Fruit fly (Drosophila melanogaster) whole organism, prepupa: ENCODE results near the gene Sr-CIV.
A peak's percentile ranks its signal among the peaks of the same experiment; 100 is the strongest.

ENCODE experiments used
- Blimp-1 ChIP-seq: fragments of 200-800 bp; sonication (Bioruptor generic); optimal IDR thresholded peaks from 3 replicates; lab custom pipeline; 2017; ENCODE audit warnings: missing biosample characterization, missing genetic modification characterization, mild to moderate bottlenecking, moderate library complexity, missing genetic modification reagents
- CG10631 ChIP-seq: fragments of 200-800 bp; sonication (Bioruptor generic); optimal IDR thresholded peaks from 2 replicates; lab custom pipeline; 2016; ENCODE audit warnings: missing biosample characterization, missing genetic modification characterization
- CG10669 ChIP-seq: fragments of 200-800 bp; sonication (Bioruptor generic); optimal IDR thresholded peaks from 3 replicates; lab custom pipeline; 2018; ENCODE audit warnings: missing biosample characterization, mild to moderate bottlenecking, missing genetic modification characterization, moderate library complexity
- CG11294 ChIP-seq: fragments of 200-800 bp; sonication (Bioruptor generic); IDR thresholded peaks from 2 replicates; pipeline ENCODE4 v1.3.6; 2022; ENCODE audit warnings: missing biosample characterization, missing genetic modification characterization
- CG11762 ChIP-seq: fragments of 200-800 bp; sonication (Bioruptor generic); optimal IDR thresholded peaks from 3 replicates; lab custom pipeline; 2016; ENCODE audit warnings: missing biosample characterization, missing genetic modification characterization; ENCODE audit not compliant: insufficient read depth
- CG11902 ChIP-seq: fragments of 200-800 bp; sonication (Bioruptor generic); optimal IDR thresholded peaks from 3 replicates; lab custom pipeline; 2016; ENCODE audit warnings: missing biosample characterization, missing genetic modification characterization
- CG15336 ChIP-seq: fragments of 200-800 bp; sonication (Bioruptor generic); IDR thresholded peaks from 2 replicates; pipeline ENCODE4 v1.3.6; 2022; ENCODE audit warnings: missing biosample characterization, missing genetic modification characterization
- CG1621 ChIP-seq: fragments of 200-800 bp; sonication (Bioruptor generic); optimal IDR thresholded peaks from 3 replicates; lab custom pipeline; 2018; ENCODE audit warnings: missing biosample characterization, mild to moderate bottlenecking, missing genetic modification characterization
- CG3032 ChIP-seq: fragments of 200-800 bp; optimal IDR thresholded peaks from 2 replicates; lab custom pipeline; 2019; ENCODE audit warnings: missing biosample characterization, mild to moderate bottlenecking, missing genetic modification characterization, moderate library complexity
- CG32006 ChIP-seq: fragments of 200-800 bp; sonication (Bioruptor generic); optimal IDR thresholded peaks from 3 replicates; lab custom pipeline; 2017; ENCODE audit warnings: missing biosample characterization, mild to moderate bottlenecking, missing genetic modification characterization
- CG34406 ChIP-seq: fragments of 200-800 bp; sonication (Bioruptor generic); optimal IDR thresholded peaks from 3 replicates; lab custom pipeline; 2016; ENCODE audit warnings: missing biosample characterization, missing genetic modification characterization
- CG3919 ChIP-seq: fragments of 200-800 bp; sonication (Bioruptor generic); optimal IDR thresholded peaks from 3 replicates; lab custom pipeline; 2016; ENCODE audit warnings: missing biosample characterization, missing genetic modification characterization
- CG4318 ChIP-seq: fragments of 200-800 bp; sonication (Bioruptor generic); optimal IDR thresholded peaks from 3 replicates; lab custom pipeline; 2017; ENCODE audit warnings: missing biosample characterization, mild to moderate bottlenecking, missing genetic modification characterization
- CG6276 ChIP-seq: fragments of 200-800 bp; sonication (Bioruptor generic); optimal IDR thresholded peaks from 2 replicates; lab custom pipeline; 2017; ENCODE audit warnings: missing biosample characterization, mild to moderate bottlenecking, missing genetic modification characterization
- CG6808 ChIP-seq: fragments of 200-800 bp; sonication (Bioruptor generic); optimal IDR thresholded peaks from 3 replicates; lab custom pipeline; 2017; ENCODE audit warnings: missing biosample characterization, missing genetic modification characterization, mild to moderate bottlenecking, moderate library complexity, missing genetic modification reagents
- CG6854 ChIP-seq: fragments of 200-800 bp; sonication (Bioruptor generic); optimal IDR thresholded peaks from 2 replicates; lab custom pipeline; 2017; ENCODE audit warnings: missing biosample characterization, mild to moderate bottlenecking, missing genetic modification characterization
- CG8319 ChIP-seq: fragments of 200-800 bp; sonication (Bioruptor generic); optimal IDR thresholded peaks from 3 replicates; lab custom pipeline; 2016; ENCODE audit warnings: missing biosample characterization, missing genetic modification characterization
- CG8632 ChIP-seq: fragments of 200-800 bp; sonication (Bioruptor generic); optimal IDR thresholded peaks from 3 replicates; lab custom pipeline; 2016; ENCODE audit warnings: missing biosample characterization, missing genetic modification characterization
- Eip75B ChIP-seq: fragments of 200-800 bp; sonication (Bioruptor generic); optimal IDR thresholded peaks from 3 replicates; lab custom pipeline; 2016; ENCODE audit warnings: missing biosample characterization, missing genetic modification characterization
- Eip78C ChIP-seq: fragments of 200-800 bp; sonication (Bioruptor generic); peaks from one replicate; lab custom pipeline; 2016; ENCODE audit warnings: missing biosample characterization, missing genetic modification characterization
- Eip93F ChIP-seq: fragments of 200-800 bp; sonication (Bioruptor generic); optimal IDR thresholded peaks from 2 replicates; lab custom pipeline; 2016; ENCODE audit warnings: missing biosample characterization, mild to moderate bottlenecking, missing genetic modification characterization
- Ets21C ChIP-seq: fragments of 200-800 bp; sonication (Bioruptor generic); optimal IDR thresholded peaks from 3 replicates; lab custom pipeline; 2016; ENCODE audit warnings: missing biosample characterization, missing genetic modification characterization
- Gug ChIP-seq: fragments of 200-800 bp; sonication (Bioruptor generic); IDR thresholded peaks from 2 replicates; pipeline ENCODE4 v1.3.6; 2022; ENCODE audit warnings: missing biosample characterization, missing genetic modification characterization
- Hr39 ChIP-seq: fragments of 200-800 bp; sonication (Bioruptor generic); optimal IDR thresholded peaks from 2 replicates; lab custom pipeline; 2016; ENCODE audit warnings: missing biosample characterization, missing genetic modification characterization
- Lpt ChIP-seq: fragments of 200-800 bp; sonication (Bioruptor generic); optimal IDR thresholded peaks from 3 replicates; lab custom pipeline; 2016; ENCODE audit warnings: missing biosample characterization, missing genetic modification characterization
- Smox ChIP-seq: fragments of 200-800 bp; sonication (Bioruptor generic); optimal IDR thresholded peaks from 3 replicates; lab custom pipeline; 2016; ENCODE audit warnings: missing biosample characterization, missing genetic modification characterization
- Sox102F ChIP-seq: fragments of 200-800 bp; sonication (Bioruptor generic); optimal IDR thresholded peaks from 2 replicates; lab custom pipeline; 2016; ENCODE audit warnings: missing biosample characterization, mild to moderate bottlenecking, missing genetic modification characterization
- Sox15 ChIP-seq: fragments of 200-800 bp; sonication (Bioruptor generic); optimal IDR thresholded peaks from 3 replicates; lab custom pipeline; 2016; ENCODE audit warnings: missing biosample characterization, missing genetic modification characterization
- fd59A ChIP-seq: fragments of 200-800 bp; sonication (Bioruptor generic); optimal IDR thresholded peaks from 2 replicates; lab custom pipeline; 2017; ENCODE audit warnings: missing biosample characterization, mild to moderate bottlenecking, missing genetic modification characterization, missing genetic modification reagents
- fkh ChIP-seq: fragments of 200-800 bp; sonication (Bioruptor generic); optimal IDR thresholded peaks from 3 replicates; lab custom pipeline; 2017; ENCODE audit warnings: missing biosample characterization, mild to moderate bottlenecking, missing genetic modification characterization, moderate library complexity
- pdm3 ChIP-seq: fragments of 200-800 bp; sonication (Bioruptor generic); optimal IDR thresholded peaks from 3 replicates; lab custom pipeline; 2016; ENCODE audit warnings: missing biosample characterization, missing genetic modification characterization
- salr ChIP-seq, 2 experiments: fragments of 200-800 bp; sonication (Bioruptor generic); optimal IDR thresholded peaks; 3 replicates each; lab custom pipeline; 2016 to 2018; ENCODE audit warnings: missing biosample characterization in 2 of 2, missing genetic modification characterization in 2 of 2, mild to moderate bottlenecking in 1 of 2
- svp ChIP-seq: fragments of 200-800 bp; sonication (Bioruptor generic); peaks from one replicate; lab custom pipeline; 2016; ENCODE audit warnings: missing biosample characterization, missing genetic modification characterization
- topi ChIP-seq: fragments of 200-800 bp; sonication (Bioruptor generic); optimal IDR thresholded peaks from 3 replicates; lab custom pipeline; 2016; ENCODE audit warnings: missing biosample characterization, missing genetic modification characterization
- vri ChIP-seq: fragments of 200-800 bp; sonication (Bioruptor generic); optimal IDR thresholded peaks from 3 replicates; lab custom pipeline; 2016; ENCODE audit warnings: missing biosample characterization, mild to moderate bottlenecking, missing genetic modification characterization

Gene Sr-CIV

DNA sequence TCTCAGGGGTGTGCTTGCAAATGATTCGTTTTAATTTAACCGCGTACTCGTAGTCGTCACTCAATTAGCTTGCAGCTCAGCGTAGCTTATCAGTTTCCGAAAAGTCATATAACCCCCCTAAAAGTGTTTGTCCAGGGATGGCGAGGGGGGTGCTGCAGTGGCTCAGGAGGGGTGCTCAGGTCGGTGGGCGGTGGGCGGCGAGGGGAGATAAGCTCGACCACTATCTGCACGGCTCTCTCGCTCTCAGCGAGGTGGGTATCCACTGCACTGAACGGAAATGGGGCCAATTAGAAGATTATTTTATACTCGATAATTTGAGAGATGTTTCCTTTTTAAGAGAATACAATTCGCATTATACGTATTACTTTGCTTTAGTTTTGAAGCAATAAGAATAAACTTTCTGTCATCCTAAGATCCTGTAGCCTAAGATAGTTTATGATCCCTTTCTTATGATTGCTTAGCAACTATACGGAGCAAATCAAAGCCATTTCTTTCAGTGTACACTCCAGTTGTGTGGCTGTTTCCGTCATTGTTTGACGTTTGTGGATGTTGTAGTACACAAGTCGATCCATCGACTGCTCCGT is 49.4 kb upstream of the Sr-CIV start (continued):
- TF ChIP-seq CG8632 (GFP tag; lab: Kevin White, UChicago), result peak; percentile 5
- peak; percentile 50 for TF ChIP-seq CG3032 (tag; lab: Kevin White, UChicago)
- TF ChIP-seq svp (GFP tag; lab: Kevin White, UChicago), result peak; percentile 87
- no peak for TF ChIP-seq CG6808
- peak; percentile 70 for TF ChIP-seq Eip78C (GFP tag; lab: Kevin White, UChicago)
- peak; percentile 30 for TF ChIP-seq Sox15
- peak; percentile 27 for TF ChIP-seq vri
- peak; percentile 35 for TF ChIP-seq Blimp-1 (GFP tag; lab: Kevin White, UChicago)
- TF ChIP-seq Eip93F, result no peak
- peak; percentile 60 for TF ChIP-seq CG32006 (GFP tag; lab: Kevin White, UChicago)
- peak; percentile 76 for TF ChIP-seq fkh (GFP tag; lab: Kevin White, UChicago)
- peak; percentile 40 for TF ChIP-seq Ets21C (GFP tag; lab: Kevin White, UChicago)
- peak; percentile 26 for TF ChIP-seq CG34406
- TF ChIP-seq Eip75B (GFP tag; lab: Kevin White, UChicago), result peak; percentile 6
- TF ChIP-seq salr (GFP tag; optimal IDR thresholded peaks at IDR 0.05; lab: Kevin White, UChicago), result no peak
- TF ChIP-seq CG4318, result peak; percentile 5

DNA sequence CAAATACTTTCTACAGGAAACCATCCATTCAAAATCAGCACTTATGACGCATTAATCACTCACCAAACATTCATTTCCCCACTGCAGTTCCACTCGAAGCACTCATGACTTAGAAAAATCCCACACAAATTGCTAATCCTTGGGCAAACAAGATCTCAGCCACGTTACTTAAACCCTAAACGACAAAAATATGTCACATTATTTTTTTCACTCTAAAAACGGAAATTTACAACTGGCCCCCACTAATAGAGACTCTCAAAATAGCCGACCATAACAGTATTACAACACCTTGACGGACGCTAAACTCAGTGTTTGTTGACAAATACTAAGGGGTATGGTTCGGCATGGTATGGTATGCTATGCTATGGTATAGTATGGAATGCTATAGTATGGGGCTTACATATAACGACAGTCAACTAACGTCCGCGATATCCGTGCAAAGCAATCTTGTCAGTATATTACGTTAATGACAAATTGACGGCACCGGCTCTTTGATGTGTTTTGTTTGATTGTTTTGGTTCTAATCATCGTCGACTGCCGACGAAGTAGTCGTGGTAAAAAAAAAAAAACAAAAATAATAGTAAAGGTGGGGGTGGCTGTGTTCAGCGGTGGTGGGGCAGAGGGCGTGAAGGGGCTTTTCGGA is 48.8 kb upstream of the Sr-CIV start:
- TF ChIP-seq CG6854 (GFP tag; lab: Kevin White, UChicago) (no peak), CG10669 (no peak), CG1621 (tag; lab: Kevin White, UChicago) (no peak), Sox102F (no peak), CG4318 (no peak), svp (GFP tag; lab: Kevin White, UChicago) (no peak), vri (no peak), Hr39 (GFP tag; lab: Kevin White, UChicago) (no peak), CG3919 (GFP tag; lab: Kevin White, UChicago) (no peak), Blimp-1 (GFP tag; lab: Kevin White, UChicago) (no peak), CG15336 (GFP tag; lab: Robert Waterston, UW) (no peak), salr (GFP tag; optimal IDR thresholded peaks at IDR 0.05; lab: Kevin White, UChicago) (no peak), CG11902 (no peak), pdm3 (GFP tag; lab: Kevin White, UChicago) (no peak), CG6276 (no peak)
- TF ChIP-seq, all 60 proteins: peak for 0

- TF ChIP-seq Gug (GFP tag; lab: Robert Waterston, UW) (no peak), CG34406 (no peak), CG10631 (GFP tag; lab: Kevin White, UChicago) (no peak), Eip78C (GFP tag; lab: Kevin White, UChicago) (no peak), Smox (GFP tag; lab: Kevin White, UChicago) (no peak), Ets21C (GFP tag; lab: Kevin White, UChicago) (no peak), CG11294 (no peak), Lpt (GFP tag; lab: Kevin White, UChicago) (no peak), CG11762 (no peak), Hr39 (GFP tag; lab: Kevin White, UChicago) (no peak), fd59A (GFP tag; lab: Kevin White, UChicago) (no peak), Blimp-1 (GFP tag; lab: Kevin White, UChicago) (no peak), CG15336 (GFP tag; lab: Robert Waterston, UW) (no peak), topi (GFP tag; lab: Kevin White, UChicago) (no peak), CG32006 (GFP tag; lab: Kevin White, UChicago) (no peak), svp (GFP tag; lab: Kevin White, UChicago) (no peak), CG8319 (GFP tag; lab: Kevin White, UChicago) (no peak), CG6808 (no peak)
Measured at dm6 chr2L:3571457-3571856, 47.6 kb upstream of the Sr-CIV start.
